Fruit fly (Drosophila melanogaster): Measurements from ENCODE around the gene CG34279.

- TF ChIP-seq Myc (optimal IDR thresholded peaks at IDR 0.05) (no peak), ttk (optimal IDR thresholded peaks at IDR 0.05) (no peak)
Measured at dm6 chr3R:17379742-17380141, 23.3 kb downstream of the CG34279 start, which contains the start of gene lute.
